In genomic region chr3L:343316-343715, dm6 we compare ENCODE assay signal across 3 fruit fly cellular contexts.
A peak's percentile ranks its signal among the peaks of the same experiment; 100 is the strongest.
TF ChIP-seq lines count a peak whose summit lies in the region.

No protein-coding gene starts in this region.

TF ChIP-seq in whole organism, adult, 20 proteins besides CTCF, POLR2A, EP300 and RAD21:
- TF ChIP-seq CG1620 (GFP tag; optimal IDR thresholded peaks at IDR 0.05; lab: Kevin White, UChicago) (no peak), kay (GFP tag; lab: Kevin White, UChicago; ENCODE audit: borderline replicate concordance) (peak; percentile 88), ovo (GFP tag; optimal IDR thresholded peaks at IDR 0.05; lab: Kevin White, UChicago) (no peak), CG33017 (tag; optimal IDR thresholded peaks at IDR 0.05; lab: Kevin White, UChicago) (no peak), CG14711 (tag; optimal IDR thresholded peaks at IDR 0.05; lab: Kevin White, UChicago) (no peak)

TF ChIP-seq in whole organism, prepupa, 60 proteins besides CTCF, POLR2A, EP300 and RAD21:
- TF ChIP-seq vri (GFP tag; optimal IDR thresholded peaks at IDR 0.05; lab: Kevin White, UChicago), result no peak
- TF ChIP-seq Eip78C (GFP tag; lab: Kevin White, UChicago), result peak; percentile 62

TF ChIP-seq in whole organism, wandering third instar larva, 38 proteins besides CTCF, POLR2A, EP300 and RAD21:
- TF ChIP-seq ey (GFP tag; optimal IDR thresholded peaks at IDR 0.05; lab: Kevin White, UChicago), result no peak
- TF ChIP-seq tai (GFP tag; optimal IDR thresholded peaks at IDR 0.05; lab: Kevin White, UChicago), result peak; percentile 12
- no peak for TF ChIP-seq Rel (GFP tag; optimal IDR thresholded peaks at IDR 0.05; lab: Kevin White, UChicago)
- TF ChIP-seq Rel (tag; optimal IDR thresholded peaks at IDR 0.05; lab: Kevin White, UChicago), result no peak
- no peak for TF ChIP-seq N (GFP tag; optimal IDR thresholded peaks at IDR 0.05; lab: Kevin White, UChicago)
